Fruit fly (Drosophila melanogaster) whole organism, embryonic: ENCODE results near the gene TwdlE.

ENCODE experiments used
- Atf6 ChIP-seq: fragments of 200-800 bp; sonication (Bioruptor generic); IDR thresholded peaks from 2 replicates; pipeline ENCODE4 v1.3.6; 2022; ENCODE audit warnings: missing biosample characterization, missing genetic modification characterization
- B-H2 ChIP-seq: fragments of 200-800 bp; sonication (Bioruptor generic); optimal IDR thresholded peaks from 2 replicates; lab custom pipeline; 2018; ENCODE audit warnings: missing biosample characterization, mild to moderate bottlenecking, missing genetic modification characterization
- CG10209 ChIP-seq: fragments of 200-800 bp; sonication (Bioruptor generic); optimal IDR thresholded peaks from 3 replicates; lab custom pipeline; 2017; ENCODE audit warnings: missing biosample characterization, mild to moderate bottlenecking, missing genetic modification characterization, missing genetic modification reagents
- CG13624 ChIP-seq: fragments of 200-800 bp; sonication (Bioruptor generic); optimal IDR thresholded peaks from 2 replicates; lab custom pipeline; 2016; ENCODE audit warnings: missing biosample characterization, missing genetic modification characterization
- CG14441 ChIP-seq: fragments of 200-800 bp; sonication (Bioruptor generic); IDR thresholded peaks from 2 replicates; pipeline ENCODE4 v1.3.6; 2022; ENCODE audit warnings: missing biosample characterization, missing genetic modification characterization
- CG15479 ChIP-seq: fragments of 200-800 bp; sonication (Bioruptor generic); optimal IDR thresholded peaks from 3 replicates; lab custom pipeline; 2019; ENCODE audit warnings: missing biosample characterization, mild to moderate bottlenecking, missing genetic modification characterization, moderate library complexity
- CG15514 ChIP-seq: fragments of 200-800 bp; sonication (Bioruptor generic); optimal IDR thresholded peaks from 3 replicates; lab custom pipeline; 2017; ENCODE audit warnings: missing biosample characterization, missing genetic modification characterization, mild to moderate bottlenecking, moderate library complexity, missing genetic modification reagents
- CG16779 ChIP-seq: fragments of 200-800 bp; sonication (Bioruptor generic); IDR thresholded peaks from 2 replicates; pipeline ENCODE4 v1.3.6; 2022; ENCODE audit warnings: missing biosample characterization, missing genetic modification characterization
- CG17359 ChIP-seq: fragments of 200-800 bp; sonication (Bioruptor generic); optimal IDR thresholded peaks from 3 replicates; lab custom pipeline; 2018; ENCODE audit warnings: missing biosample characterization, mild to moderate bottlenecking, missing genetic modification characterization, moderate library complexity
- CG17568 ChIP-seq: fragments of 200-800 bp; sonication (Bioruptor generic); optimal IDR thresholded peaks from 2 replicates; lab custom pipeline; 2018; ENCODE audit warnings: missing biosample characterization, mild to moderate bottlenecking, missing genetic modification characterization, moderate library complexity
- CG2120 ChIP-seq: fragments of 200-800 bp; sonication (Bioruptor generic); optimal IDR thresholded peaks from 3 replicates; lab custom pipeline; 2016; ENCODE audit warnings: missing biosample characterization, missing genetic modification characterization
- CG2202 ChIP-seq: fragments of 200-800 bp; sonication (Bioruptor generic); optimal IDR thresholded peaks from 2 replicates; lab custom pipeline; 2018; ENCODE audit warnings: missing biosample characterization, mild to moderate bottlenecking, missing genetic modification characterization
- CG2889 ChIP-seq: fragments of 200-800 bp; sonication (Bioruptor generic); IDR thresholded peaks from 3 replicates; pipeline ENCODE4 v1.3.6; 2022; ENCODE audit warnings: missing biosample characterization, missing genetic modification characterization
- CG3065 ChIP-seq: fragments of 200-800 bp; sonication (Bioruptor generic); optimal IDR thresholded peaks from 2 replicates; lab custom pipeline; 2016; ENCODE audit warnings: missing biosample characterization, missing genetic modification characterization
- CG31365 ChIP-seq: fragments of 200-800 bp; sonication (Bioruptor generic); optimal IDR thresholded peaks from 2 replicates; lab custom pipeline; 2018; ENCODE audit warnings: missing biosample characterization, mild to moderate bottlenecking, missing genetic modification characterization
- CG31441 ChIP-seq: fragments of 200-800 bp; sonication (Bioruptor generic); IDR thresholded peaks from 2 replicates; pipeline ENCODE4 v1.3.6; 2022; ENCODE audit warnings: missing biosample characterization, missing genetic modification characterization
- CG32767 ChIP-seq: fragments of 200-800 bp; sonication (Bioruptor generic); IDR thresholded peaks from 2 replicates; pipeline ENCODE4 v1.3.6; 2022; ENCODE audit warnings: missing biosample characterization, missing genetic modification characterization
- CG3726 ChIP-seq: fragments of 200-800 bp; sonication (Bioruptor generic); IDR thresholded peaks from 3 replicates; pipeline ENCODE4, ENCODE4 v1.3.6; 2022; ENCODE audit warnings: missing biosample characterization, missing genetic modification characterization
- CG7786 ChIP-seq: fragments of 200-800 bp; sonication (Bioruptor generic); optimal IDR thresholded peaks from 2 replicates; lab custom pipeline; 2016; ENCODE audit warnings: missing biosample characterization, missing genetic modification characterization
- CG8281 ChIP-seq: fragments of 200-800 bp; sonication (Bioruptor generic); optimal IDR thresholded peaks from 2 replicates; lab custom pipeline; 2018; ENCODE audit warnings: missing biosample characterization, mild to moderate bottlenecking, missing genetic modification characterization, moderate library complexity
- CG8388 ChIP-seq: fragments of 200-800 bp; sonication (Bioruptor generic); optimal IDR thresholded peaks from 2 replicates; lab custom pipeline; 2019; ENCODE audit warnings: missing biosample characterization, mild to moderate bottlenecking, missing genetic modification characterization, moderate library complexity
- CG8924 ChIP-seq: fragments of 200-800 bp; optimal IDR thresholded peaks from 3 replicates; lab custom pipeline; 2019; ENCODE audit warnings: missing biosample characterization, mild to moderate bottlenecking, missing genetic modification characterization, moderate library complexity
- Dll ChIP-seq: fragments of 200-800 bp; sonication (Bioruptor generic); IDR thresholded peaks from 4 replicates; pipeline ENCODE4 v1.3.6; 2022; ENCODE audit warnings: missing biosample characterization, missing genetic modification characterization; ENCODE audit not compliant: partially characterized antibody
- Ets65A ChIP-seq: fragments of 200-800 bp; sonication (Bioruptor generic); peaks from one replicate; lab custom pipeline; 2016; ENCODE audit warnings: missing biosample characterization, missing genetic modification characterization
- H15 ChIP-seq: fragments of 200-800 bp; sonication (Bioruptor generic); IDR thresholded peaks from 3 replicates; pipeline ENCODE4 v1.3.6; 2022; ENCODE audit warnings: missing biosample characterization, missing genetic modification characterization
- Lim3 ChIP-seq: fragments of 200-800 bp; sonication (Bioruptor generic); IDR thresholded peaks from 2 replicates; pipeline ENCODE4 v1.3.6; 2022; ENCODE audit warnings: missing biosample characterization, missing genetic modification characterization
- Mad ChIP-seq: fragments of 200-800 bp; sonication (Bioruptor generic); optimal IDR thresholded peaks from 2 replicates; lab custom pipeline; 2016; ENCODE audit warnings: missing biosample characterization, missing genetic modification characterization
- Opbp ChIP-seq: fragments of 200-800 bp; sonication (Bioruptor generic); IDR thresholded peaks from 3 replicates; pipeline ENCODE4 v1.3.6; 2022; ENCODE audit warnings: missing biosample characterization, missing genetic modification characterization; ENCODE audit not compliant: partially characterized antibody
- Ssrp ChIP-seq: fragments of 200-800 bp; sonication (Bioruptor generic); optimal IDR thresholded peaks from 2 replicates; lab custom pipeline; 2018; ENCODE audit warnings: missing biosample characterization, mild to moderate bottlenecking, missing genetic modification characterization, moderate library complexity
- Tbp ChIP-seq: fragments of >200 bp; optimal IDR thresholded peaks from 2 replicates; lab custom pipeline; 2018; ENCODE audit warnings: missing biosample characterization, missing genetic modification characterization
- ato ChIP-seq: fragments of 200-800 bp; sonication (Bioruptor generic); IDR thresholded peaks from 2 replicates; pipeline ENCODE4 v1.3.6; 2022; ENCODE audit warnings: missing biosample characterization, missing genetic modification characterization; ENCODE audit not compliant: partially characterized antibody
- cad ChIP-seq: fragments of >200 bp; optimal IDR thresholded peaks from 2 replicates; lab custom pipeline; 2017; ENCODE audit warnings: missing biosample characterization, missing genetic modification characterization
- caup ChIP-seq: fragments of 200-800 bp; sonication (Bioruptor generic); optimal IDR thresholded peaks from 3 replicates; lab custom pipeline; 2017; ENCODE audit warnings: missing biosample characterization, mild to moderate bottlenecking, missing genetic modification characterization, moderate library complexity; ENCODE audit not compliant: severe bottlenecking
- dysf ChIP-seq: fragments of 200-800 bp; sonication (Bioruptor generic); IDR thresholded peaks from 3 replicates; pipeline ENCODE4 v1.3.6; 2022; ENCODE audit warnings: missing biosample characterization, missing genetic modification characterization
- eve ChIP-seq, 2 experiments: fragments of >200 bp; optimal IDR thresholded peaks; 2 replicates each; lab custom pipeline; 2017; ENCODE audit warnings: missing biosample characterization in 2 of 2, missing genetic modification characterization in 2 of 2
- gcm ChIP-seq: fragments of 200-800 bp; sonication (Bioruptor generic); optimal IDR thresholded peaks from 2 replicates; lab custom pipeline; 2019; ENCODE audit warnings: missing biosample characterization, mild to moderate bottlenecking, missing genetic modification characterization, moderate library complexity
- grn ChIP-seq: fragments of 200-800 bp; sonication (Bioruptor generic); optimal IDR thresholded peaks from 3 replicates; lab custom pipeline; 2017; ENCODE audit warnings: missing biosample characterization, missing genetic modification characterization
- ken ChIP-seq: fragments of 200-800 bp; sonication (Bioruptor generic); IDR thresholded peaks from 3 replicates; pipeline ENCODE4 v1.3.6; 2022; ENCODE audit warnings: missing biosample characterization, missing genetic modification characterization
- kni ChIP-seq: fragments of 200-800 bp; sonication (Bioruptor generic); optimal IDR thresholded peaks from 3 replicates; lab custom pipeline; 2017; ENCODE audit warnings: mild to moderate bottlenecking, missing biosample characterization, missing genetic modification reagents, missing genetic modification characterization
- lbe ChIP-seq: fragments of 200-800 bp; sonication (Bioruptor generic); optimal IDR thresholded peaks from 2 replicates; lab custom pipeline; 2016; ENCODE audit warnings: missing biosample characterization, mild to moderate bottlenecking, missing genetic modification characterization
- lmd ChIP-seq: fragments of 200-800 bp; sonication (Bioruptor generic); IDR thresholded peaks from 2 replicates; pipeline ENCODE4 v1.3.6; 2022; ENCODE audit warnings: missing biosample characterization, missing genetic modification characterization
- odd ChIP-seq: fragments of 200-800 bp; sonication (Bioruptor generic); optimal IDR thresholded peaks from 2 replicates; lab custom pipeline; 2017; ENCODE audit warnings: missing biosample characterization, mild to moderate bottlenecking, missing genetic modification characterization
- p53 ChIP-seq: fragments of 200-800 bp; sonication (Bioruptor generic); optimal IDR thresholded peaks from 2 replicates; lab custom pipeline; 2016; ENCODE audit warnings: missing biosample characterization, missing genetic modification characterization
- pita ChIP-seq: fragments of 200-800 bp; sonication (Bioruptor generic); optimal IDR thresholded peaks from 2 replicates; lab custom pipeline; 2017; ENCODE audit warnings: missing biosample characterization, mild to moderate bottlenecking, missing genetic modification characterization
- slbo ChIP-seq: fragments of 200-800 bp; sonication (Bioruptor generic); IDR thresholded peaks from 2 replicates; pipeline ENCODE4 v1.3.6; 2022; ENCODE audit warnings: missing biosample characterization, missing genetic modification characterization
- sna ChIP-seq: fragments of 200-800 bp; sonication (Bioruptor generic); IDR thresholded peaks from 2 replicates; pipeline ENCODE4 v1.3.6; 2022; ENCODE audit warnings: missing biosample characterization, missing genetic modification characterization; ENCODE audit not compliant: partially characterized antibody
- ssp ChIP-seq: fragments of 200-800 bp; sonication (Bioruptor generic); IDR thresholded peaks from 2 replicates; pipeline ENCODE4 v1.3.6; 2022; ENCODE audit warnings: missing biosample characterization, missing genetic modification characterization
- unc-4 ChIP-seq: fragments of 200-800 bp; sonication (Bioruptor generic); IDR thresholded peaks from 2 replicates; pipeline ENCODE4 v1.3.6; 2022; ENCODE audit warnings: missing biosample characterization, missing genetic modification characterization; ENCODE audit not compliant: partially characterized antibody
- wor ChIP-seq: fragments of 200-800 bp; sonication (Bioruptor generic); IDR thresholded peaks from 2 replicates; pipeline ENCODE4 v1.3.6; 2022; ENCODE audit warnings: missing biosample characterization, missing genetic modification characterization
- zen ChIP-seq: fragments of 200-800 bp; sonication (Bioruptor generic); optimal IDR thresholded peaks from 3 replicates; lab custom pipeline; 2018; ENCODE audit warnings: missing biosample characterization, mild to moderate bottlenecking, missing genetic modification characterization, moderate library complexity

Gene TwdlE

dm6 chr2L:7810519-7810918 lies 50.1 kb downstream of the TwdlE start, which contains the start of gene Cdc14 (continued):
- no peak for TF ChIP-seq eve (GFP tag; optimal IDR thresholded peaks at IDR 0.05; lab: Kevin White, UChicago)
- TF ChIP-seq grn (GFP tag; lab: Kevin White, UChicago) = no peak
- peak; percentile 61 for TF ChIP-seq unc-4
- no peak for TF ChIP-seq dysf (GFP tag; lab: Robert Waterston, UW)
- no peak for TF ChIP-seq CG3065 (GFP tag; lab: Kevin White, UChicago)

DNA sequence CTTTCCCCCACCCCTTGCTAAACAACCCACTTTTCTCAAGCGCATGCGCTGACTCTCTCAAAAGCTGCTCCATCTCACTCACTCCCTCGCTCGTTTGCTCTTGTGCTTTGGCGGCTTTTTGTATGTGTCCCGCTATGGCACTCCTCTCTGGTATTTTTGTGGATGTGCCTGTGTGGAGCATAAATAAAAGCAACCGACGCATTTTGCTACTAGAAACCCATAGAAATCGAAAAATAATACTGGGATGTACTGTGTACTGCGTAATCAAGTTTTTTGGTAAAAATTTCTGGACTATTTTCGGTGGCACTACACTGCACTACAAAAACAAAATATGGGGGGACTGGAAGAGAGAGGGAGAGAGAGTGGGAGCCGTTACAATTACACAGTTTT lies 50.9 kb downstream of the TwdlE start:
- TF ChIP-seq CG16779 (GFP tag; lab: Robert Waterston, UW) = no peak
- no peak for TF ChIP-seq p53
- no peak for TF ChIP-seq Mad
- peak; percentile 61 for TF ChIP-seq CG13624 (GFP tag; lab: Kevin White, UChicago)
- no peak for TF ChIP-seq Tbp
- TF ChIP-seq CG7786 = peak; percentile 10
- TF ChIP-seq ssp (GFP tag; lab: Robert Waterston, UW) = no peak
- TF ChIP-seq caup (GFP tag; lab: Kevin White, UChicago) = no peak
- TF ChIP-seq CG31365 (tag; lab: Kevin White, UChicago) = no peak
- TF ChIP-seq ken (GFP tag; lab: Robert Waterston, UW) = no peak
- TF ChIP-seq kni (GFP tag; lab: Kevin White, UChicago) = peak; percentile 86
- TF ChIP-seq Ets65A (GFP tag; lab: Kevin White, UChicago) = no peak
- TF ChIP-seq CG17568 = peak; percentile 17
- no peak for TF ChIP-seq lbe
- TF ChIP-seq slbo (GFP tag; lab: Robert Waterston, UW) = 0 out of 2 replicates have a peak, but pooled peaks have one; percentile 10
- TF ChIP-seq CG14441 (GFP tag; lab: Robert Waterston, UW) = no peak
- TF ChIP-seq pita (GFP tag; lab: Kevin White, UChicago) = no peak
- TF ChIP-seq Lim3 (GFP tag; lab: Robert Waterston, UW) = no peak
- peak; percentile 58; the same call in 1 of the 2 replicates for TF ChIP-seq Atf6 (GFP tag; lab: Robert Waterston, UW)
- no peak for TF ChIP-seq odd
- no peak for TF ChIP-seq lmd (GFP tag; lab: Robert Waterston, UW)
- TF ChIP-seq B-H2 (GFP tag; lab: Kevin White, UChicago) = no peak
- no peak for TF ChIP-seq gcm (GFP tag; lab: Kevin White, UChicago)
- no peak for TF ChIP-seq cad
- no peak for TF ChIP-seq sna
- TF ChIP-seq CG8388 (GFP tag; lab: Kevin White, UChicago) = no peak
- no peak for TF ChIP-seq CG10209 (GFP tag; lab: Kevin White, UChicago)
- TF ChIP-seq CG15479 (GFP tag; lab: Kevin White, UChicago) = no peak
- no peak for TF ChIP-seq CG3726 (GFP tag; lab: Robert Waterston, UW)
- no peak for TF ChIP-seq CG31441 (GFP tag; lab: Robert Waterston, UW)
- TF ChIP-seq Ssrp (tag; lab: Kevin White, UChicago) = no peak
- peak; percentile 34; the same call in 1 of the 4 replicates for TF ChIP-seq Dll
- peak; percentile 31 for TF ChIP-seq CG15514
- no peak for TF ChIP-seq H15
- no peak for TF ChIP-seq CG8281
- no peak for TF ChIP-seq ato (GFP tag; lab: Robert Waterston, UW)
- peak; percentile 79 for TF ChIP-seq CG32767 (GFP tag; lab: Robert Waterston, UW)
- peak; percentile 29 for TF ChIP-seq CG2120 (GFP tag; lab: Kevin White, UChicago)
- TF ChIP-seq eve (GFP tag; optimal IDR thresholded peaks at IDR 0.05; lab: Kevin White, UChicago) = no peak
- TF ChIP-seq Opbp (GFP tag; lab: Robert Waterston, UW) = peak; percentile 32; the same call in 1 of the 3 replicates
- no peak for TF ChIP-seq wor (GFP tag; lab: Robert Waterston, UW)
- TF ChIP-seq zen (tag; lab: Kevin White, UChicago) = no peak
- TF ChIP-seq CG2889 (GFP tag; lab: Robert Waterston, UW) = peak; percentile 29; the same call in 1 of the 3 replicates
- TF ChIP-seq CG2202 (tag; lab: Kevin White, UChicago) = no peak
- TF ChIP-seq CG8924 (tag; lab: Kevin White, UChicago) = peak; percentile 11
- no peak for TF ChIP-seq CG17359 (tag; lab: Kevin White, UChicago)
